Fruit fly (Drosophila melanogaster): ENCODE results near the gene CG31897.

DNA sequence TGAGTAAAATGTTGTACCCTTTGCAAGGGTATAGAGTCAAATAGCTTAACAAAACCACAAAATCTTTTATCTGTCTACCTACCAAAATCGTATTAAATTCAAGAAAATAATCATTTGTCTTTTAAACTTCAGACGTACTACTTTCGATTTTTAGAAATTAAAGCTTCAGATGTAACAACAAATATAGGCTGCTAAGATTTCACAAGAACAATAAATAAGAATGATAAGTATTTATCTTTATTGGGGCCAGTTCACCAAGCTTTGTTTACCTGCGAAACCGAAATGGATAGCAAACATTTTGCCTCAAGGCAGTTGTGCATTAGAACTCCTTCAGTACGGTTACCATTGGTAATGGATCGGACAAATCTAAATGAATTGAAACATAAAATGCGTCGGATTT lies 48.2 kb downstream of the CG31897 start, which contains the start of gene CG43400:
- TF ChIP-seq Myc (optimal IDR thresholded peaks at IDR 0.05) (no peak), Sin3A (optimal IDR thresholded peaks at IDR 0.05) (no peak), h (optimal IDR thresholded peaks at IDR 0.05) (no peak), psq (optimal IDR thresholded peaks at IDR 0.05) (no peak), ttk (optimal IDR thresholded peaks at IDR 0.05) (no peak)
